Worm (Caenorhabditis elegans): ENCODE results near the gene F14H3.5.

DNA sequence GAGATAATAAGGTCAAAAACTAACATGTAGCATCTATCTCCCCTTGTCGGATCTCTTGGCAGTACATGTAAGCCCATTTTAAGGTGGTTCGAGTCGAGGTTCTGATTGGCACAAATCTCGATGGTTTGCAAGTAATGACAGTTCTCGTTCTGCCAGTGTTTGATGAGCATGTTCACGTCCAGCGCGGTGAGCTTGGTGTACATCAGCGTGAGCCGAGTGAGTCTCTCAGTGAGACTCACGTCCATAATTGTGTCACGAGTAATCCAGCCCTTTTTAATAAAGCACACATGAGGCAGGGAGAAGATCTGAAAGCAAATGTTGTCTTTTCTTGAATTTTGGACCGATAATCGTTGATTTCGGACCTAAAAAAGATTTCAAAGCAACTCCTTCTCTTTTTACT, 24.1 kb downstream of the F14H3.5 start, which contains the start of gene T10C6.16:
- TF ChIP-seq tab-1 (GFP tag; IDR thresholded peaks at IDR 0.05) (no peak), ztf-23 (GFP tag; IDR thresholded peaks at IDR 0.05) (no peak), flt-1 (GFP tag; IDR thresholded peaks at IDR 0.05) (no peak), ref-1 (GFP tag; conservative IDR thresholded peaks at IDR 0.05) (no peak), T22C8.4 (GFP tag; IDR thresholded peaks at IDR 0.05) (no peak)
